Fruit fly (Drosophila melanogaster) whole organism, embryonic: Measurements from ENCODE around the gene CG5515.

Experiments used
- Aef1 ChIP-seq: fragments of 200-800 bp; sonication (Bioruptor generic); IDR thresholded peaks from 3 replicates; pipeline ENCODE4 v1.3.6; 2022; ENCODE audit warnings: missing biosample characterization, missing genetic modification characterization
- C15 ChIP-seq: fragments of 200-800 bp; sonication (Bioruptor generic); IDR thresholded peaks from 3 replicates; pipeline ENCODE4 v1.3.6; 2022; ENCODE audit warnings: missing biosample characterization, missing genetic modification characterization
- CG10209 ChIP-seq: fragments of 200-800 bp; sonication (Bioruptor generic); optimal IDR thresholded peaks from 3 replicates; lab custom pipeline; 2017; ENCODE audit warnings: missing biosample characterization, mild to moderate bottlenecking, missing genetic modification characterization, missing genetic modification reagents
- CG10366 ChIP-seq: fragments of 200-800 bp; sonication (Bioruptor generic); IDR thresholded peaks from 2 replicates; pipeline ENCODE4 v1.3.6; 2022; ENCODE audit warnings: missing biosample characterization, missing genetic modification characterization
- CG13123 ChIP-seq: fragments of 200-800 bp; sonication (Bioruptor generic); optimal IDR thresholded peaks from 2 replicates; lab custom pipeline; 2016; ENCODE audit warnings: missing biosample characterization, missing genetic modification characterization
- CG14965 ChIP-seq: fragments of 200-800 bp; sonication (Bioruptor generic); optimal IDR thresholded peaks from 2 replicates; lab custom pipeline; 2016; ENCODE audit warnings: missing biosample characterization, missing genetic modification characterization, borderline replicate concordance
- CG15696 ChIP-seq: fragments of 200-800 bp; sonication (Bioruptor generic); optimal IDR thresholded peaks from 2 replicates; lab custom pipeline; 2019; ENCODE audit warnings: missing biosample characterization, mild to moderate bottlenecking, missing genetic modification characterization, moderate library complexity
- CG1603 ChIP-seq: fragments of 200-800 bp; sonication (Bioruptor generic); optimal IDR thresholded peaks from 2 replicates; lab custom pipeline; 2019; ENCODE audit warnings: missing biosample characterization, mild to moderate bottlenecking, missing genetic modification characterization, moderate library complexity
- CG17328 ChIP-seq: fragments of 200-800 bp; sonication (Bioruptor generic); IDR thresholded peaks from 2 replicates; pipeline ENCODE4 v1.3.6; 2022; ENCODE audit warnings: missing biosample characterization, missing genetic modification characterization
- CG1832 ChIP-seq: fragments of 200-800 bp; sonication (Bioruptor generic); optimal IDR thresholded peaks from 2 replicates; lab custom pipeline; 2017; ENCODE audit warnings: missing biosample characterization, mild to moderate bottlenecking, missing genetic modification characterization, inconsistent platforms
- CG2120 ChIP-seq: fragments of 200-800 bp; sonication (Bioruptor generic); optimal IDR thresholded peaks from 3 replicates; lab custom pipeline; 2016; ENCODE audit warnings: missing biosample characterization, missing genetic modification characterization
- CG2875 ChIP-seq: fragments of 200-800 bp; sonication (Bioruptor generic); optimal IDR thresholded peaks from 2 replicates; lab custom pipeline; 2017; ENCODE audit warnings: missing biosample characterization, mild to moderate bottlenecking, missing genetic modification characterization, missing genetic modification reagents
- CG30431 ChIP-seq: fragments of 200-800 bp; sonication (Bioruptor generic); optimal IDR thresholded peaks from 2 replicates; lab custom pipeline; 2017; ENCODE audit warnings: missing biosample characterization, missing genetic modification characterization
- CG3065 ChIP-seq: fragments of 200-800 bp; sonication (Bioruptor generic); optimal IDR thresholded peaks from 2 replicates; lab custom pipeline; 2016; ENCODE audit warnings: missing biosample characterization, missing genetic modification characterization
- CG42726 ChIP-seq: fragments of 200-800 bp; sonication (Bioruptor generic); IDR thresholded peaks from 2 replicates; pipeline ENCODE4 v1.3.6; 2022; ENCODE audit warnings: missing biosample characterization, missing genetic modification characterization; ENCODE audit not compliant: partially characterized antibody
- CG4404 ChIP-seq: fragments of 200-800 bp; sonication (Bioruptor generic); IDR thresholded peaks from 2 replicates; pipeline ENCODE4 v1.3.6; 2022; ENCODE audit warnings: missing biosample characterization, missing genetic modification characterization
- CG4424 ChIP-seq: fragments of 200-800 bp; sonication (Bioruptor generic); optimal IDR thresholded peaks from 3 replicates; lab custom pipeline; 2016; ENCODE audit warnings: missing biosample characterization, missing genetic modification characterization
- CG5953 ChIP-seq: fragments of 200-800 bp; sonication (Bioruptor generic); IDR thresholded peaks from 2 replicates; pipeline ENCODE4 v1.3.6; 2022; ENCODE audit warnings: missing biosample characterization, missing genetic modification characterization
- CG8290 ChIP-seq, 3 experiments: fragments of 200-800 bp; sonication (Bioruptor generic); optimal IDR thresholded peaks; 2 replicates each; lab custom pipeline; 2016 to 2019; ENCODE audit warnings: missing biosample characterization in 3 of 3, missing genetic modification characterization in 3 of 3, mild to moderate bottlenecking in 2 of 3, moderate library complexity in 1 of 3
- CG8359 ChIP-seq: fragments of 200-800 bp; sonication (Bioruptor generic); optimal IDR thresholded peaks from 2 replicates; lab custom pipeline; 2017; ENCODE audit warnings: missing biosample characterization, mild to moderate bottlenecking, missing genetic modification characterization, borderline replicate concordance
- CG9437 ChIP-seq: fragments of 200-800 bp; sonication (Bioruptor generic); optimal IDR thresholded peaks from 2 replicates; lab custom pipeline; 2018; ENCODE audit warnings: missing biosample characterization, mild to moderate bottlenecking, missing genetic modification characterization
- CrebB ChIP-seq: fragments of 200-800 bp; sonication (Bioruptor generic); optimal IDR thresholded peaks from 3 replicates; lab custom pipeline; 2018; ENCODE audit warnings: missing biosample characterization, mild to moderate bottlenecking, missing genetic modification characterization
- Doc2 ChIP-seq: fragments of 200-800 bp; sonication (Bioruptor generic); IDR thresholded peaks from 2 replicates; pipeline ENCODE4 v1.3.6; 2022; ENCODE audit warnings: missing biosample characterization, missing genetic modification characterization
- E2f1 ChIP-seq: fragments of 200-800 bp; sonication (Bioruptor generic); IDR thresholded peaks from 2 replicates; pipeline ENCODE4 v1.3.6; 2022; ENCODE audit warnings: missing biosample characterization, missing genetic modification characterization
- Elba2 ChIP-seq: fragments of 200-800 bp; sonication (Bioruptor generic); optimal IDR thresholded peaks from 3 replicates; lab custom pipeline; 2016; ENCODE audit warnings: missing biosample characterization, missing genetic modification characterization
- Fer3 ChIP-seq: fragments of 200-800 bp; sonication (Bioruptor generic); optimal IDR thresholded peaks from 2 replicates; lab custom pipeline; 2018; ENCODE audit warnings: missing biosample characterization, mild to moderate bottlenecking, missing genetic modification characterization, moderate library complexity
- Gsc ChIP-seq: fragments of 200-800 bp; sonication (Bioruptor generic); IDR thresholded peaks from 2 replicates; pipeline ENCODE4 v1.3.6; 2022; ENCODE audit warnings: missing biosample characterization, missing genetic modification characterization
- Hey ChIP-seq: fragments of 200-800 bp; sonication (Bioruptor generic); optimal IDR thresholded peaks from 3 replicates; lab custom pipeline; 2018; ENCODE audit warnings: missing biosample characterization, mild to moderate bottlenecking, missing genetic modification characterization
- Sox100B ChIP-seq: fragments of 200-800 bp; sonication (Bioruptor generic); optimal IDR thresholded peaks from 3 replicates; lab custom pipeline; 2018; ENCODE audit warnings: missing biosample characterization, mild to moderate bottlenecking, missing genetic modification characterization
- Sry-β ChIP-seq: fragments of 200-800 bp; sonication (Bioruptor generic); optimal IDR thresholded peaks from 2 replicates; lab custom pipeline; 2018; ENCODE audit warnings: missing biosample characterization, mild to moderate bottlenecking, missing genetic modification characterization, moderate library complexity
- Sry-δ ChIP-seq: fragments of 200-800 bp; sonication (Bioruptor generic); optimal IDR thresholded peaks from 2 replicates; lab custom pipeline; 2016; ENCODE audit warnings: missing biosample characterization, missing genetic modification characterization
- Taf1 ChIP-seq: fragments of 200-800 bp; sonication (Bioruptor generic); IDR thresholded peaks from 2 replicates; pipeline ENCODE4 v1.3.6; 2022; ENCODE audit warnings: missing biosample characterization, missing genetic modification characterization
- Xrp1 ChIP-seq: fragments of 200-800 bp; sonication (Bioruptor generic); IDR thresholded peaks from 2 replicates; pipeline ENCODE4 v1.3.6; 2022; ENCODE audit warnings: missing biosample characterization, missing genetic modification characterization
- abd-A ChIP-seq: fragments of 200-800 bp; sonication (Bioruptor generic); optimal IDR thresholded peaks from 3 replicates; lab custom pipeline; 2019; ENCODE audit warnings: missing biosample characterization, mild to moderate bottlenecking, missing genetic modification characterization, moderate library complexity
- chn ChIP-seq: fragments of 200-800 bp; sonication (Bioruptor generic); optimal IDR thresholded peaks from 2 replicates; lab custom pipeline; 2016; ENCODE audit warnings: missing biosample characterization, missing genetic modification characterization
- crol ChIP-seq: fragments of 200-800 bp; sonication (Bioruptor generic); IDR thresholded peaks from 2 replicates; pipeline ENCODE4 v1.3.6; 2022; ENCODE audit warnings: missing biosample characterization, missing genetic modification characterization
- da ChIP-seq: fragments of 200-800 bp; sonication (Bioruptor generic); optimal IDR thresholded peaks from 2 replicates; lab custom pipeline; 2016; ENCODE audit warnings: missing biosample characterization, missing genetic modification characterization
- dan ChIP-seq: fragments of 200-800 bp; sonication (Bioruptor generic); IDR thresholded peaks from 2 replicates; pipeline ENCODE4 v1.3.6; 2022; ENCODE audit warnings: missing biosample characterization, missing genetic modification characterization
- dati ChIP-seq: fragments of 200-800 bp; sonication (Bioruptor generic); IDR thresholded peaks from 2 replicates; pipeline ENCODE4 v1.3.6; 2022; ENCODE audit warnings: missing biosample characterization, missing genetic modification characterization
- gcm2 ChIP-seq: fragments of 200-800 bp; sonication (Bioruptor generic); optimal IDR thresholded peaks from 2 replicates; lab custom pipeline; 2016; ENCODE audit warnings: missing biosample characterization, missing genetic modification characterization
- gro ChIP-seq: fragments of 200-800 bp; sonication (Bioruptor generic); optimal IDR thresholded peaks from 2 replicates; lab custom pipeline; 2016; ENCODE audit warnings: missing biosample characterization, missing genetic modification characterization
- hkb ChIP-seq, 2 experiments: fragments of 200-800 bp in 1 of 2; fragments of >200 bp in 1 of 2; sonication (Bioruptor generic) in 1 of 2; IDR thresholded peaks in 1 of 2; optimal IDR thresholded peaks in 1 of 2; 2 replicates each; pipeline versions ENCODE4 v1.3.6 to Lab custom; 2017 to 2022; ENCODE audit warnings: missing biosample characterization in 1 of 2, missing genetic modification characterization in 1 of 2
- mld ChIP-seq: fragments of 200-800 bp; sonication (Bioruptor generic); IDR thresholded peaks from 3 replicates; pipeline ENCODE4 v1.3.6; 2022; ENCODE audit warnings: missing biosample characterization, missing genetic modification characterization; ENCODE audit not compliant: partially characterized antibody
- oc ChIP-seq: fragments of 200-800 bp; sonication (Bioruptor generic); optimal IDR thresholded peaks from 2 replicates; lab custom pipeline; 2018; ENCODE audit warnings: missing biosample characterization, mild to moderate bottlenecking, missing genetic modification characterization, moderate library complexity
- scrt ChIP-seq: fragments of 200-800 bp; sonication (Bioruptor generic); optimal IDR thresholded peaks from 2 replicates; lab custom pipeline; 2018; ENCODE audit warnings: missing biosample characterization, mild to moderate bottlenecking, missing genetic modification characterization, moderate library complexity
- stc ChIP-seq: fragments of 200-800 bp; sonication (Bioruptor generic); IDR thresholded peaks from 2 replicates; pipeline ENCODE4 v1.3.6; 2022; ENCODE audit warnings: missing biosample characterization, missing genetic modification characterization
- sug ChIP-seq: fragments of 200-800 bp; optimal IDR thresholded peaks from 2 replicates; lab custom pipeline; 2019; ENCODE audit warnings: missing biosample characterization, mild to moderate bottlenecking, missing genetic modification characterization, moderate library complexity
- ttk ChIP-seq: fragments of 200-800 bp; sonication (Bioruptor generic); IDR thresholded peaks from 2 replicates; pipeline ENCODE4 v2.1.2; 2022; ENCODE audit warnings: missing biosample characterization, missing genetic modification characterization
- tup ChIP-seq: fragments of 200-800 bp; sonication (Bioruptor generic); optimal IDR thresholded peaks from 2 replicates; lab custom pipeline; 2016; ENCODE audit warnings: missing biosample characterization, mild to moderate bottlenecking, missing genetic modification characterization, moderate library complexity

Gene CG5515

DNA sequence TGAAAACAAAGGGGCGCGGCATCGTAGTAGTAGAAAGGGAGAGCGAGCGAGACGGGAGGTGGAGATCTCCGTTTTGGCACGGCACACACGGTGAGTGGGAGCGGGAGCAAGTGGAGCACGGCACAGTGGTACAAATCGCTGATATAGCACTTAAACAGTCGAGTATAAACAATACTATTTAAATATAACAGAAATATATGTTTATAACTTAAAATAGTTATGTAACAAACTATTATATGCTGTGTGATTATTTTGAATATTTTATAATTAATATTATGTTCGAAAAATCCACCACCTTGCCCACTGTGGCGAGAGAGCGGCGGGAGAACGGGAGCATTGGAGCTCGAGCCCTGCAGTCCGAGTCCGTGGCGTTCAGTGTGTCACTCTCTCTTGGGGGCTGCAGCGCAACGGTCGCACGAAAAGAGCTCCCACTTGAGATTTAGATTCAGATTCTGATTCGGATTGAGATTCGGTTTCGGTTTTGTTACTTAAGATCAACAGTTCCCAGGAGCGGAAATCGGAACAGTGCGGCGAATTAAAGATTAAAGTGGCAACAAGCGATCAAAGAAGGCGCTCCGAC is 47.6 kb downstream of the CG5515 start, which contains the start of gene Kal1 (continued):
- TF ChIP-seq hkb (optimal IDR thresholded peaks at IDR 0.05; lab: Kevin White, UChicago) (no peak), hkb (GFP tag; IDR thresholded peaks at IDR 0.05; lab: Robert Waterston, UW) (peak; percentile 96), tup (GFP tag; lab: Kevin White, UChicago) (peak; percentile 56), CG9437 (GFP tag; lab: Kevin White, UChicago) (peak; percentile 81), stc (GFP tag; lab: Robert Waterston, UW) (peak; percentile 95), Sox100B (GFP tag; lab: Kevin White, UChicago) (peak; percentile 95), Sry-β (GFP tag; lab: Kevin White, UChicago) (peak; percentile 54), CrebB (peak; percentile 89), mld (GFP tag; lab: Robert Waterston, UW) (no peak), Fer3 (tag; lab: Kevin White, UChicago) (peak; percentile 88), gcm2 (peak; percentile 35), CG1832 (GFP tag; lab: Kevin White, UChicago) (peak; percentile 9), CG10209 (GFP tag; lab: Kevin White, UChicago) (peak; percentile 91), Xrp1 (peak; percentile 97), chn (GFP tag; lab: Kevin White, UChicago) (peak; percentile 49), CG10366 (GFP tag; lab: Robert Waterston, UW) (peak; percentile 92), da (GFP tag; lab: Kevin White, UChicago) (no peak), sug (peak; percentile 54), abd-A (tag; lab: Kevin White, UChicago) (no peak), CG15696 (tag; lab: Kevin White, UChicago) (peak; percentile 53), crol (peak; percentile 69), dati (GFP tag; lab: Robert Waterston, UW) (peak; percentile 51; the same call in 1 of the 2 replicates), Aef1 (GFP tag; lab: Robert Waterston, UW) (peak; percentile 82), C15 (GFP tag; lab: Robert Waterston, UW) (peak; percentile 68; the same call in 1 of the 3 replicates), CG2120 (GFP tag; lab: Kevin White, UChicago) (peak; percentile 17), CG3065 (GFP tag; lab: Kevin White, UChicago) (peak; percentile 71), oc (peak; percentile 96), CG14965 (GFP tag; lab: Kevin White, UChicago) (no peak), Taf1 (peak; percentile 53; the same call in 1 of the 2 replicates), E2f1 (peak; percentile 88), CG8359 (GFP tag; lab: Kevin White, UChicago) (peak; percentile 81), CG5953 (GFP tag; lab: Robert Waterston, UW) (peak; percentile 87), dan (peak; percentile 37; the same call in 1 of the 2 replicates), CG42726 (GFP tag; lab: Robert Waterston, UW) (no peak), CG13123 (peak; percentile 72), CG17328 (GFP tag; lab: Robert Waterston, UW) (peak; percentile 95), Elba2 (no peak), gro (GFP tag; lab: Kevin White, UChicago) (no peak), CG1603 (peak; percentile 88), scrt (peak; percentile 82), CG2875 (GFP tag; lab: Kevin White, UChicago) (peak; percentile 95), CG4404 (GFP tag; lab: Robert Waterston, UW) (peak; percentile 63), Doc2 (GFP tag; lab: Robert Waterston, UW) (peak; percentile 65; the same call in 1 of the 2 replicates), ttk (GFP tag; lab: Robert Waterston, UW) (peak; percentile 90), CG4424 (GFP tag; lab: Kevin White, UChicago) (peak; percentile 92), CG30431 (GFP tag; lab: Kevin White, UChicago) (peak; percentile 81), Hey (tag; lab: Kevin White, UChicago) (no peak), Gsc (GFP tag; lab: Robert Waterston, UW) (peak; percentile 69), Sry-δ (GFP tag; lab: Kevin White, UChicago) (no peak), CG8290 (GFP tag; optimal IDR thresholded peaks at IDR 0.05; lab: Kevin White, UChicago) (peak; percentile 78), CG8290 (tag; optimal IDR thresholded peaks at IDR 0.05; lab: Kevin White, UChicago) (peak in 1 of 2 experiments; percentile 66)
